Worm (Caenorhabditis elegans) whole organism, L3 larva: ENCODE measurements around the gene mls-1.
"Not testable (repeated sequence)": the region's sequence is repeated elsewhere in the genome, so short reads cannot be mapped to it uniquely, and the experiment has no call there.

ENCODE experiments used
- R02D3.7 ChIP-seq: fragments of 150-350 bp; optimal IDR thresholded peaks from 2 replicates; lab custom pipeline; 2014; ENCODE audit warnings: missing biosample characterization, missing genetic modification characterization
- aly-2 ChIP-seq: fragments of 150-350 bp; optimal IDR thresholded peaks from 2 replicates; lab custom pipeline; 2014; ENCODE audit warnings: missing biosample characterization, missing genetic modification characterization
- ama-1 ChIP-seq: fragments of 150-350 bp; optimal IDR thresholded peaks from 2 replicates; lab custom pipeline; 2018
- ceh-16 ChIP-seq: sonication (generic microtip); optimal IDR thresholded peaks from 2 replicates; lab custom pipeline; 2017; ENCODE audit warnings: missing biosample characterization, missing genetic modification characterization
- ceh-82 ChIP-seq: fragments of 150-350 bp; optimal IDR thresholded peaks from 2 replicates; lab custom pipeline; 2014; ENCODE audit warnings: missing biosample characterization, missing genetic modification characterization
- ceh-9 ChIP-seq: sonication (generic microtip); optimal IDR thresholded peaks from 2 replicates; lab custom pipeline; 2018; ENCODE audit warnings: missing biosample characterization, missing genetic modification characterization
- egl-27 ChIP-seq: sonication (generic microtip); optimal IDR thresholded peaks from 4 replicates; lab custom pipeline; 2017; ENCODE audit warnings: missing biosample characterization, missing genetic modification reagents, missing genetic modification characterization
- egl-5 ChIP-seq: fragments of 150-350 bp; optimal IDR thresholded peaks from 2 replicates; lab custom pipeline; 2017; ENCODE audit warnings: missing biosample characterization, missing genetic modification reagents, missing genetic modification characterization, inconsistent platforms
- elt-1 ChIP-seq: fragments of 150-350 bp; optimal IDR thresholded peaks from 2 replicates; lab custom pipeline; 2014; ENCODE audit warnings: missing biosample characterization, missing genetic modification characterization
- elt-2 ChIP-seq: sonication (generic microtip); optimal IDR thresholded peaks from 2 replicates; lab custom pipeline; 2016; ENCODE audit warnings: missing genetic modification reagents, mild to moderate bottlenecking, missing genetic modification characterization, missing compliant biosample characterization
- elt-3 ChIP-seq, 3 experiments: fragments of 150-350 bp in 1 of 3; sonication (generic microtip) in 2 of 3; optimal IDR thresholded peaks; 2 replicates in 2 of 3; 4 replicates in 1 of 3; lab custom pipeline; 2014 to 2017; ENCODE audit warnings: missing biosample characterization in 3 of 3, missing genetic modification characterization in 3 of 3
- eor-1 ChIP-seq, 2 experiments: fragments of 150-350 bp; optimal IDR thresholded peaks; 2 replicates each; lab custom pipeline; 2014 to 2018; ENCODE audit warnings: missing biosample characterization in 2 of 2, missing genetic modification characterization in 2 of 2
- fkh-2 ChIP-seq: fragments of 150-350 bp; optimal IDR thresholded peaks from 2 replicates; lab custom pipeline; 2014; ENCODE audit warnings: missing biosample characterization, missing genetic modification reagents, missing genetic modification characterization
- fos-1 ChIP-seq: fragments of 150-350 bp; optimal IDR thresholded peaks from 2 replicates; lab custom pipeline; 2014; ENCODE audit warnings: missing biosample characterization, missing genetic modification characterization
- hmg-11 ChIP-seq: sonication (generic microtip); optimal IDR thresholded peaks from 2 replicates; lab custom pipeline; 2016; ENCODE audit warnings: missing genetic modification characterization, missing compliant biosample characterization
- jun-1 ChIP-seq: fragments of 150-350 bp; optimal IDR thresholded peaks from 2 replicates; lab custom pipeline; 2014; ENCODE audit warnings: missing biosample characterization, missing genetic modification reagents, missing genetic modification characterization
- lin-15B ChIP-seq: fragments of 150-350 bp; optimal IDR thresholded peaks from 2 replicates; lab custom pipeline; 2014; ENCODE audit warnings: missing biosample characterization, missing genetic modification characterization
- lin-39 ChIP-seq: fragments of 150-350 bp; optimal IDR thresholded peaks from 2 replicates; lab custom pipeline; 2018; ENCODE audit warnings: missing biosample characterization, missing genetic modification reagents, missing genetic modification characterization
- lsy-12 ChIP-seq: sonication (generic microtip); optimal IDR thresholded peaks from 2 replicates; lab custom pipeline; 2016; ENCODE audit warnings: mild to moderate bottlenecking, missing genetic modification characterization, missing compliant biosample characterization
- mdl-1 ChIP-seq: fragments of 150-350 bp; optimal IDR thresholded peaks from 2 replicates; lab custom pipeline; 2014; ENCODE audit warnings: missing biosample characterization, missing genetic modification characterization
- nfya-1 ChIP-seq: sonication (generic microtip); optimal IDR thresholded peaks from 2 replicates; lab custom pipeline; 2017; ENCODE audit warnings: missing genetic modification characterization, mild to moderate bottlenecking, missing compliant biosample characterization, antibody characterized with exemption, moderate library complexity; ENCODE audit not compliant: insufficient read depth
- nhr-11 ChIP-seq: fragments of 150-350 bp; optimal IDR thresholded peaks from 2 replicates; lab custom pipeline; 2014; ENCODE audit warnings: missing biosample characterization, missing genetic modification characterization
- nhr-23 ChIP-seq: fragments of 150-350 bp; optimal IDR thresholded peaks from 2 replicates; lab custom pipeline; 2014; ENCODE audit warnings: missing biosample characterization, missing genetic modification reagents, missing genetic modification characterization
- nhr-237 ChIP-seq: fragments of 150-350 bp; optimal IDR thresholded peaks from 2 replicates; lab custom pipeline; 2014; ENCODE audit warnings: missing biosample characterization, missing genetic modification characterization
- nhr-25 ChIP-seq: sonication (generic microtip); optimal IDR thresholded peaks from 2 replicates; lab custom pipeline; 2017; ENCODE audit warnings: missing biosample characterization, missing genetic modification characterization
- nhr-43 ChIP-seq: sonication (generic microtip); optimal IDR thresholded peaks from 2 replicates; lab custom pipeline; 2016; ENCODE audit warnings: mild to moderate bottlenecking, missing genetic modification characterization, missing compliant biosample characterization; ENCODE audit not compliant: poor library complexity, severe bottlenecking
- nhr-67 ChIP-seq: fragments of 150-350 bp; optimal IDR thresholded peaks from 2 replicates; lab custom pipeline; 2014; ENCODE audit warnings: missing biosample characterization, missing genetic modification characterization
- nhr-77 ChIP-seq: fragments of 150-350 bp; optimal IDR thresholded peaks from 2 replicates; lab custom pipeline; 2014; ENCODE audit warnings: missing biosample characterization, missing genetic modification characterization
- pha-4 ChIP-seq: fragments of 150-350 bp; optimal IDR thresholded peaks from 2 replicates; lab custom pipeline; 2014; ENCODE audit warnings: missing biosample characterization, missing genetic modification reagents, missing genetic modification characterization
- pqm-1 ChIP-seq: fragments of 150-350 bp; optimal IDR thresholded peaks from 2 replicates; lab custom pipeline; 2017; ENCODE audit warnings: missing biosample characterization, missing genetic modification characterization, inconsistent platforms
- sea-2 ChIP-seq: fragments of 150-350 bp; sonication (generic microtip); optimal IDR thresholded peaks from 4 replicates; lab custom pipeline; 2014; ENCODE audit warnings: missing biosample characterization, missing genetic modification reagents, missing genetic modification characterization
- skn-1 ChIP-seq: fragments of 150-350 bp; optimal IDR thresholded peaks from 2 replicates; lab custom pipeline; 2014; ENCODE audit warnings: missing biosample characterization, missing genetic modification characterization
- snpc-4 ChIP-seq: fragments of 150-350 bp; optimal IDR thresholded peaks from 2 replicates; lab custom pipeline; 2014; ENCODE audit warnings: missing biosample characterization, missing genetic modification characterization
- tbx-2 ChIP-seq: sonication (generic microtip); optimal IDR thresholded peaks from 2 replicates; lab custom pipeline; 2016; ENCODE audit warnings: mild to moderate bottlenecking, missing genetic modification characterization, missing compliant biosample characterization
- unc-62 ChIP-seq: fragments of 150-350 bp; sonication (generic microtip); optimal IDR thresholded peaks from 4 replicates; lab custom pipeline; 2014; ENCODE audit warnings: missing biosample characterization, missing genetic modification reagents, missing genetic modification characterization
- zag-1 ChIP-seq: fragments of 150-350 bp; optimal IDR thresholded peaks from 2 replicates; lab custom pipeline; 2014; ENCODE audit warnings: missing biosample characterization, missing genetic modification characterization
- ztf-4 ChIP-seq: fragments of 150-350 bp; optimal IDR thresholded peaks from 2 replicates; lab custom pipeline; 2014; ENCODE audit warnings: missing biosample characterization, missing genetic modification characterization

The mls-1 gene

DNA sequence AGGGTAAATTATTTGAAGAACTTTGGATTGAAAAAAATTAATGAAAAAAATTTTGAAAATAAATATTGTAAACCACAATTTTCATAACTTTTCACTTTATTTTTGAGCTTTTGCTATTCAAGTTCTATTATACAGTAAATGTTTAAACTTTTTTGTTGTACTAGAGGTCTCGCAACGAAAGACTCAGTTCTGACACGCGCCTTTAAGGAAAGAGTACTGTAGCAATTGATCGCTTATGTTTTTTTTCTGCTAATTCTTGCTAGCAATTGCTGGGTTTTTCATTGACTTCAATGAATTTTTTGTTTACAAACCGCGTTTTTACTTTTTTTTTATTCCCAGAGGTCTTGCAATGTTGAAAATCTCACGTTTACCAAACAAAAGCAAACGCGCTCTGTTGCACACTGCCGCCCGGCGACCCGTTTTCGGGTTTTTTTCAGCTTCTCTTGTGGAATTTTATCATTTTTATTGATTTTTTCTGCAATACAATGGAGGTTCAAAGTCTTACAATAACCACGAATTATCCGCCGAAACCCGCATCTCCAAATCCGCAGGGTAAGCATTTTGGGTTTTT, 3.4 kb downstream of the mls-1 start, which contains the start of gene H14A12.3:
Gene H14A12.3 (plus strand): TSS at position 360 of the 571 bp plus-strand sequence.
- no peak for TF ChIP-seq skn-1 (tag; lab: Kevin White, UChicago)
- no peak for TF ChIP-seq ztf-4 (tag; lab: Kevin White, UChicago)
- no peak for TF ChIP-seq nhr-237
- TF ChIP-seq mdl-1 (tag; lab: Kevin White, UChicago), result no peak
- TF ChIP-seq jun-1 (tag; lab: Kevin White, UChicago), result no peak
- TF ChIP-seq ama-1 (lab: Kevin White, UChicago), result peak; percentile 23
- TF ChIP-seq nhr-67, result no peak
- TF ChIP-seq tbx-2 (tag; lab: Kevin White, UChicago), result no peak
- no peak for TF ChIP-seq aly-2 (tag; lab: Kevin White, UChicago)
- peak; percentile 12 for TF ChIP-seq elt-2 (tag; lab: Kevin White, UChicago)
- TF ChIP-seq sea-2, result no peak
- no peak for TF ChIP-seq elt-3 (tag; optimal IDR thresholded peaks at IDR 0.05; lab: Kevin White, UChicago)
- no peak for TF ChIP-seq R02D3.7 (tag; lab: Kevin White, UChicago)
- no peak for TF ChIP-seq elt-1 (tag; lab: Kevin White, UChicago)
- no peak for TF ChIP-seq nhr-11
- peak; percentile 83 for TF ChIP-seq pha-4 (tag; lab: Kevin White, UChicago)
- no peak for TF ChIP-seq ceh-9 (tag; lab: Kevin White, UChicago)
- no peak for TF ChIP-seq ceh-82 (tag; lab: Kevin White, UChicago)
- no peak for TF ChIP-seq lsy-12 (tag; lab: Kevin White, UChicago)
- no peak for TF ChIP-seq lin-39 (tag; lab: Kevin White, UChicago)
- TF ChIP-seq nfya-1, result peak; percentile 40
- no peak for TF ChIP-seq nhr-25 (tag; lab: Kevin White, UChicago)
- TF ChIP-seq nhr-23 (tag; lab: Kevin White, UChicago), result no peak
- TF ChIP-seq ceh-16, result no peak
- no peak for TF ChIP-seq nhr-77 (tag; lab: Kevin White, UChicago)
- TF ChIP-seq snpc-4 (tag; lab: Kevin White, UChicago), result no peak
- peak; percentile 17 for TF ChIP-seq lin-15B
- TF ChIP-seq eor-1 (tag; optimal IDR thresholded peaks at IDR 0.05; lab: Kevin White, UChicago), result no peak
- no peak for TF ChIP-seq zag-1 (tag; lab: Kevin White, UChicago)
- no peak for TF ChIP-seq fkh-2 (tag; lab: Kevin White, UChicago)

DNA sequence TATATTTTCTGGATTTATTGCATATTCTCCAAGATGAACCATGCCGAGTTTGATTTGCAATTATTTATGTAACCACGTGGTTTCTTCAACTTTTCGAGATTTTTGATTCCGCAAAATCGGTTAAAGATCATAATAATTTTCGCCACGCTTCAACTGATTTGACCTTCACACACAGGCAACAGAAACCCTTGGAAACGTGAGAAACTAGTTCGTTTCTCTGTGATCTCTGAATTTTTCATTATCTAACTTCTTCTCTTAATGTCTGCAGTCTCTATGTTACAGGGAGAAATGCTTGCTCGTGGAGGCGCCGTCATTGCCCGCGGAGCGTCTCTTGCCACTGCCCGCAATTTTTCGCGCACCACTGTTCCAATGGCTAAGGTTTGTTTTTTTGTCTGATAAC, 5.2 kb downstream of the mls-1 start, which contains the start of gene fum-1:
Gene fum-1 (plus strand): TSS at position 259 of the 400 bp plus-strand sequence.
- TF ChIP-seq nhr-23 (tag; lab: Kevin White, UChicago) (peak; percentile 71), egl-27 (tag; lab: Kevin White, UChicago) (no peak), pqm-1 (tag; lab: Kevin White, UChicago) (no peak), elt-2 (tag; lab: Kevin White, UChicago) (peak; percentile 45), pha-4 (tag; lab: Kevin White, UChicago) (peak; percentile 79), nhr-11 (no peak), jun-1 (tag; lab: Kevin White, UChicago) (no peak), egl-5 (tag; lab: Kevin White, UChicago) (no peak), elt-1 (tag; lab: Kevin White, UChicago) (peak; percentile 18), ama-1 (lab: Kevin White, UChicago) (peak; percentile 79), nfya-1 (peak; percentile 50), fkh-2 (tag; lab: Kevin White, UChicago) (no peak), nhr-43 (peak; percentile 48), ceh-9 (tag; lab: Kevin White, UChicago) (no peak), lin-39 (tag; lab: Kevin White, UChicago) (peak; percentile 7), nhr-237 (no peak), hmg-11 (tag; lab: Kevin White, UChicago) (peak; percentile 21), nhr-25 (tag; lab: Kevin White, UChicago) (peak; percentile 75), lsy-12 (tag; lab: Kevin White, UChicago) (peak; percentile 46), lin-15B (peak; percentile 53)
- TF ChIP-seq, all 47 proteins: peak for 12

DNA sequence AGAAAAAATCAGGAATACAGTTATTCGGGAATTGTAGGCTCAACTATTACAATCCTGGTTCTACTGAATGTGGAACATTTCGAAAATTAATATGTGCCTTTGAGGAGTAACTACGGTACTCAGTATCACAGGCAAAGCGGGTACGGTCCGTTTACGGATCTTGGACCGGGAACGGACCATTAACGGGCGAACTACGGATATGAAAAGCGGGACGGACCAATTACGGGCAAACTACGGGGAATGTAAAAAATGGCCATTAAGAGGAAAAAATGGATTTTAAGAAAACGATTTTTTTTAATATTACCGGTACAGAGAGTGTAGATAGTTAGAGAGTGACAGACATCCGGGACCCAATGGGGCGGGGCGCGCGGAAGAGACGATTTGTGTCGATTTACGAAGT, 8.8 kb downstream of the mls-1 start, which contains the start of gene H14A12.5:
Gene H14A12.5 (minus strand): TSS at position 101 of the 400 bp plus-strand sequence.
- TF ChIP-seq unc-62; ceh-82 (tag; lab: Kevin White, UChicago); fos-1 (tag; lab: Kevin White, UChicago): not testable (repeated sequence)
